Worm (Caenorhabditis elegans) whole organism, L3 larva: ENCODE data around the gene B0035.22.
A peak's percentile ranks its signal among the peaks of the same experiment; 100 is the strongest.

Experiments
- ama-1 ChIP-seq: fragments of 150-350 bp; optimal IDR thresholded peaks from 2 replicates; lab custom pipeline; 2018
- ceh-16 ChIP-seq: sonication (generic microtip); optimal IDR thresholded peaks from 2 replicates; lab custom pipeline; 2017; ENCODE audit warnings: missing biosample characterization, missing genetic modification characterization
- ceh-82 ChIP-seq: fragments of 150-350 bp; optimal IDR thresholded peaks from 2 replicates; lab custom pipeline; 2014; ENCODE audit warnings: missing biosample characterization, missing genetic modification characterization
- fkh-10 ChIP-seq: sonication (generic microtip); optimal IDR thresholded peaks from 2 replicates; lab custom pipeline; 2017; ENCODE audit warnings: missing biosample characterization, missing genetic modification reagents, missing genetic modification characterization
- fos-1 ChIP-seq: fragments of 150-350 bp; optimal IDR thresholded peaks from 2 replicates; lab custom pipeline; 2014; ENCODE audit warnings: missing biosample characterization, missing genetic modification characterization
- nhr-237 ChIP-seq: fragments of 150-350 bp; optimal IDR thresholded peaks from 2 replicates; lab custom pipeline; 2014; ENCODE audit warnings: missing biosample characterization, missing genetic modification characterization
- nhr-76 ChIP-seq: fragments of 150-350 bp; sonication (generic microtip); optimal IDR thresholded peaks from 5 replicates; lab custom pipeline; 2014; ENCODE audit warnings: missing biosample characterization, missing genetic modification characterization
- skn-1 ChIP-seq: fragments of 150-350 bp; optimal IDR thresholded peaks from 2 replicates; lab custom pipeline; 2014; ENCODE audit warnings: missing biosample characterization, missing genetic modification characterization
- snpc-4 ChIP-seq: fragments of 150-350 bp; optimal IDR thresholded peaks from 2 replicates; lab custom pipeline; 2014; ENCODE audit warnings: missing biosample characterization, missing genetic modification characterization
- ztf-4 ChIP-seq: fragments of 150-350 bp; optimal IDR thresholded peaks from 2 replicates; lab custom pipeline; 2014; ENCODE audit warnings: missing biosample characterization, missing genetic modification characterization

- TF ChIP-seq ama-1 (lab: Kevin White, UChicago) (no peak), nhr-76 (peak; percentile 84), fos-1 (tag; lab: Kevin White, UChicago) (no peak), fkh-10 (GFP tag; lab: Kevin White, UChicago) (no peak), nhr-237 (tag; lab: Kevin White, UChicago) (no peak), skn-1 (no peak), ztf-4 (tag; lab: Kevin White, UChicago) (no peak), snpc-4 (no peak), ceh-16 (tag; lab: Kevin White, UChicago) (no peak), ceh-82 (tag; lab: Kevin White, UChicago) (no peak)
These were observed 49.0 kb downstream of the B0035.22 start for ce11 chrIV:11363806-11364562.
